Worm (Caenorhabditis elegans) whole organism, early embryonic: ENCODE measurements around the gene K01D12.5.

Experiments
- F13C5.2 ChIP-seq: sonication (generic microtip); optimal IDR thresholded peaks from 2 replicates; lab custom pipeline; 2017; ENCODE audit warnings: mild to moderate bottlenecking, missing genetic modification characterization, inconsistent platforms, missing compliant biosample characterization
- aly-1 ChIP-seq: sonication (generic microtip); optimal IDR thresholded peaks from 2 replicates; lab custom pipeline; 2016; ENCODE audit warnings: missing genetic modification characterization, missing compliant biosample characterization
- ama-1 ChIP-seq: fragments of 150-350 bp; optimal IDR thresholded peaks from 2 replicates; lab custom pipeline; 2014
- ceh-13 ChIP-seq: fragments of 200-800 bp; sonication (Bioruptor generic); optimal IDR thresholded peaks from 2 replicates; lab custom pipeline; 2018; ENCODE audit warnings: mild to moderate bottlenecking, missing genetic modification characterization, missing compliant biosample characterization

ce11 chrV:12443754-12444153, 46.1 kb downstream of the K01D12.5 start, which contains the start of gene pals-39:
- no peak for TF ChIP-seq ceh-13 (GFP tag; lab: Kevin White, UChicago)
- no peak for TF ChIP-seq F13C5.2 (tag; lab: Kevin White, UChicago)
- TF ChIP-seq aly-1: no peak
- TF ChIP-seq ama-1 (lab: Kevin White, UChicago): no peak
